Worm (Caenorhabditis elegans) whole organism, L4/young adult: ENCODE results near the gene rpb-11.
"Not testable (repeated sequence)": the region's sequence is repeated elsewhere in the genome, so short reads cannot be mapped to it uniquely, and the experiment has no call there.

Experiments used
- W03F9.2 ChIP-seq: fragments of 150-350 bp; optimal IDR thresholded peaks from 2 replicates; lab custom pipeline; 2014; ENCODE audit warnings: missing biosample characterization, missing genetic modification characterization
- dao-5 ChIP-seq: sonication (generic microtip); optimal IDR thresholded peaks from 2 replicates; lab custom pipeline; 2016; ENCODE audit warnings: missing genotype, missing genetic modification characterization, moderate library complexity, missing compliant biosample characterization
- him-1 ChIP-seq: sonication (generic microtip); optimal IDR thresholded peaks from 2 replicates; lab custom pipeline; 2016; ENCODE audit warnings: missing genotype, missing genetic modification reagents, missing genetic modification characterization, missing compliant biosample characterization

The rpb-11 gene

DNA sequence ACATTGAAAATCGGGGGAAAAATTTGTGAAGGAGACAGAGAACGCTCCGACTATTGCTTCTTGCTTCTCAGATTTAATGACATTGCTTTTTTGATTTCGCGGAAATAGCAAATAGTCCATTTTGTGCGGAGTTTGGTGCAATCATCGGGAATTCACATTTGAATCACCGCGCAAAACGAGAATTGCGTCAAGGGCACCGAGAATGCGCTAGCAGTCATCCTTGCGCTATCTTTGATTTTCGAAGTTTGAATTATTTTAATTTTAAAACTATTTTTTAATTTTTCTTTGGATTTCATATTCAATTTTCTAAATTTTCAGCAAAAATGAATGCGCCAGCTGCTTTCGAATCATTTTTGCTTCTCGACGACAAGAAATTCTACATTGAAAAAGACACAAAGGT, at the start of gene rpb-11:
rpb-11 (plus strand) TSS at position 319 of the 400 bp plus-strand sequence.
- peak; percentile 93 for TF ChIP-seq W03F9.2 (tag; lab: Kevin White, UChicago)
- TF ChIP-seq dao-5 (tag; lab: Kevin White, UChicago) = no peak
- peak; percentile 39 for TF ChIP-seq him-1 (tag; lab: Kevin White, UChicago)

DNA sequence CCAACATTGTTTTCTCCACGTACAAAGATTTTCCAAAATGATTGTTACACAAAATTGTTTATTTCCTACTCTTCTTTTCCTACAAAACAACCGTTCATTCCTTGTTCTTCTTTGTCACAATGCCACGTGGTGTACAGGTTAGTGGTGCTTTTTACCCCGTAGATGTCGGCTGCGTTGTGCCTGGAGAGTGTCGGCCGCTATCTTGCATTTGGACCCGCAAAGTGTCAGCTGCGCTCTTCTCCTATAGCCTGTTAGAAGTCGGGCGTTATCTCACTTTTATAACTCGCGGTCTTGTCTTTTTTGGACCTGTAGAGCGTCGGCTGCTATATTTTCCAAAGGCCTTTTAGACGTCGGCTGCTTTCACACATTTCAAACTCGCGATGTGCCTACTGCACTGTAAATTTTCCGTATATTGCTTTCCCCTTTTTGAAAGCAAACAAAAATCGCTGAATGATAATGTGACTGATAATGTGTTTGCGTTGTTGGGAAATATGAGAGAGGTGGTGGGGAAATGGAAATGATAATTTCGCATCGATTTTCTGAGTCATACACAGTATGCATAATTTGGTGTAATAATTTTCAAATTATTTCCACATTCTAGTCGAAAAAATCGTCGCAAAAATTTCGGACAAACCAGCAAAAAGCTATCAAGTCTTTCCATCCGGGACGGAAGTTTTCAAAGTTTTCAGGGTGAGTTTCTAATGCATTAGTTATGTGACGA, 49.1 kb upstream of the rpb-11 start, which contains the start of gene F01D5.8:
F01D5.8 (plus strand) TSS at position 51 of the 721 bp plus-strand sequence.
- TF ChIP-seq him-1 (tag; lab: Kevin White, UChicago) (no peak), W03F9.2 (tag; lab: Kevin White, UChicago) (no peak), dao-5 (tag; lab: Kevin White, UChicago) (no peak)

DNA sequence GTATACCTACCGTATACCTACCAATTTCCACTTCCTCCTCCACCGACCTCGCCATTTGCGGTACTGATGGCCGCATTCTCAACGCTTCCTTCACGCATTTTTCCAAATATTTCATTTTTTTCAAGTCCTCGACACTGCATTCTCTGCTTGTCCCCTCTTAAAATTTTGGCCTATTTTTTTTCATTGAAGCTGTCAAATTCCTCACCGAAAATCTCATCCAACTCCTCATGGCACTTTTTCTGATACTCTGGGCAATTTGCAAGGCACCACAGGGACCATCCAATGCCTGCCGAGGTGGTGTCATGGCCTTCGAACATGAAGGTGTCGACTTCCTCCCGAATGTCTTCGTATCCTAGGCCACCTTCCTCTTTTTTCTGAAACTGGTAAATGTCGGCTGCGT, 45.2 kb upstream of the rpb-11 start:
- TF ChIP-seq W03F9.2 (tag; lab: Kevin White, UChicago) (no peak), dao-5 (tag; lab: Kevin White, UChicago) (no peak), him-1 (tag; lab: Kevin White, UChicago) (no peak)

DNA sequence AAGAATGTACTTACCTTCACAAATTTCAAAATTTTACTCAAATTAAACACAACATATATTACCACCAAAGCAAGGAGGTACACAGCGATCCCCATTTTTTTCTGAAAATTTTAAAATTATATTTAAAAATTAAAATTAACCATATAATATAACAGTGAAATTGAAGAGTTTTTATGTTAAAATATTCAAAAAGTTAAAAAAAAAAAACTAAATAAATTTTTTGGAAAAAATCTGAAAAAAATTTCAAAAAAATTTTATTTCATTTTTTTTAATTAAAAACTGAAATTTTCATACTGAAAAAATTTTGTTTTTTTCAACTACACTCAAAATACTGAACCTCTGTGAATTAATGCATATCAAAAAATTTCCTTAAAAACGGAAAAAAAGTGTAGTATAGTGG, 43.0 kb upstream of the rpb-11 start, which contains the start of gene cyp-37A1:
cyp-37A1 (minus strand) TSS at position 101 of the 400 bp plus-strand sequence.
- no peak for TF ChIP-seq dao-5 (tag; lab: Kevin White, UChicago)
- no peak for TF ChIP-seq him-1 (tag; lab: Kevin White, UChicago)
- TF ChIP-seq W03F9.2 (tag; lab: Kevin White, UChicago) = no peak

DNA sequence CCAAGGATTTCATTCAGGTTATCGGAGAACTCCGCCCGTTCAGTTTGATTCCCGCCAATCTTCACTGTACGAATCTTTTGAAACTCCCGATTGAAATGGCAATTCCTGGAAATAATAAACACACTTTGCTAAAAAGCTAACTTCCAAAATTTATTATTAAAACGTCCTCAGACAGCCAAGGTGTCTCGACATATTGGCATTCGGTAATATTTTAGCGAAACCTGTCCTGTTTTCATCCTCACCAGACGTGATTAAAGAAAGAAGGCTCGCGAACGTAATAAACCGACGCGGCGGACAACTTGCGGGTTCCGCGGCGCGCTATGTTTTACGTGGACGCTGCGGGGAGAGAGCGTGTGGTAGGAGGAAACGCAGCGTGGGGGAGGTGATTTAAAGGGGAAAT, 41.7 kb upstream of the rpb-11 start:
- TF ChIP-seq him-1 (tag; lab: Kevin White, UChicago) (no peak), dao-5 (tag; lab: Kevin White, UChicago) (peak; percentile 45), W03F9.2 (tag; lab: Kevin White, UChicago) (peak; percentile 61)

DNA sequence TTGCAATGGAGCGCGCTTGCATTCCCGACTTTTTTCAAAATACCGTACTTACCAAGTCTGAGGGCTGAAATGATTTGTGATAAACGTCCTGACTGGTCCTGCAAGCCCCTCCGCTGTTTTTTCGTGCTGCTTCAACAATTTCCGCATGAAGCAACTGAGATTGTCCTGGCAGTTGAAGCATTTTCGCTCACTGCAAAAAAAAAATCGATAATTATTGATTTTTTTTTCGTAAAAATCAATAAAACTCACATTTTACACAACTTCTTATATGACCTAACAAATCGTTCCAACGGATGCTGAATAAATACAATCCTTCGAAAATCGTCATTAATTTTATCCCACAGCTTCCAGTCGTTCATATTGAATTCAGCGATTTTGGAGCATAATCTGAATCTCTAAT, 41.0 kb upstream of the rpb-11 start:
- no peak for TF ChIP-seq him-1 (tag; lab: Kevin White, UChicago)
- no peak for TF ChIP-seq W03F9.2 (tag; lab: Kevin White, UChicago)
- TF ChIP-seq dao-5 (tag; lab: Kevin White, UChicago) = no peak

DNA sequence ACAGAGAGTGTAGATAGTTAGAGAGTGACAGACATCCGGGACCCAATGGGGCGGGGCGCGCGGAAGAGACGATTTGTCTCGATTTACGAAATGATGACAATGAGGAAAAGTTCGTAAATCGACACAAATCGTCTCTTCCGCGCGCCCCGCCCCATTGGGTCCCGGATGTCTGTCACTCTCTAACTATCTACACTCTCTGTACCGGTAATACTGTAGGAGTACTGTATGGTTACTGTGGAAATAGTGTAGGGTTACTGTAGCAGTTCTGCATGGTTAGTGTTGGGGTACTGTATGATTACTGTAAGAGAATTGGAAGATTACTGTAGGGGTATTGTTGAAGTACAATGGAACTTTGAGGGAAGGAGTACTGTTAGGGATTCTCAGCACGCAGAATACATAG, 38.7 kb upstream of the rpb-11 start, which contains the start of gene F01D5.10:
F01D5.10 (minus strand) TSS at position 101 of the 400 bp plus-strand sequence.
- TF ChIP-seq him-1, dao-5, W03F9.2 (tag; lab: Kevin White, UChicago): not testable (repeated sequence)

DNA sequence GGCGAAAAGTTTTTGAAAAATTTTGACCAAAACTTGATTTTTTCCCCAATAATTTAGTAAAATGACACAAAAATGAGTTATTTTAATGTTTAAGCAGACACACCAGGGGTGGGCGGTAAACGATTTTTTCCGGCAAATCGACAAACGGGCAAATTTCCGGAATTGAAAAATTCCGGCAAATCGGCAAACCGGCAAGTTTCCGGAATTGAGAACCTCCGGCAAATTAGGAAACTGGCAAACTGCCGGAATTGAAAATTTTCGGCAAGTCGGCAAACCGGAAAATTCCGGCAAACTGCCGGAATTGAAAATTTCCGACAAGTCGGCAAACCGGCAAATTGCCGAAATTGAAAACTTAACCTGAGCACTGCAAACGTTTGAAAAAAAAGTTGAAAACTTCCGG, 27.2 kb upstream of the rpb-11 start:
- TF ChIP-seq him-1 (tag; lab: Kevin White, UChicago) (peak; percentile 75), W03F9.2 (tag; lab: Kevin White, UChicago) (no peak)

DNA sequence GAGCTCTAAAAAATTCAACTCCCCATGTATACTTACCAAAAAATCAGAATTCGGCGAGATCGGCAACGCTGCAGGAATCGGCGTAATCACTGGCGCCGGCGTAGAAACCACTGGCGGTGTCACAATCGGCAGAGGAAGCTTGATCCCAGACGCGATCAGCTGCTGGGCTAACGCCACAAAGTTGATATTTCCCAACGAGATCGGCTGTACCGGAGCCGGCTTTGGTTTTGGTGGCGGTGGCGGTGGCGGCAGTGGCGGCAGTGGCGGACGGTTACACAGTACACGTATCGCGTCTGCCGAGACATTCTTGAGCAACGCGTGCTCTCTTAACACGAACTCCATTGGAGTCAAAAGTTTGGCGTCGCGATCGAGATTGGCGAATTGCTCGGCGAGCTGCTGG, 25.3 kb upstream of the rpb-11 start:
- TF ChIP-seq W03F9.2 (tag; lab: Kevin White, UChicago) (no peak), dao-5 (tag; lab: Kevin White, UChicago) (no peak), him-1 (tag; lab: Kevin White, UChicago) (no peak)

DNA sequence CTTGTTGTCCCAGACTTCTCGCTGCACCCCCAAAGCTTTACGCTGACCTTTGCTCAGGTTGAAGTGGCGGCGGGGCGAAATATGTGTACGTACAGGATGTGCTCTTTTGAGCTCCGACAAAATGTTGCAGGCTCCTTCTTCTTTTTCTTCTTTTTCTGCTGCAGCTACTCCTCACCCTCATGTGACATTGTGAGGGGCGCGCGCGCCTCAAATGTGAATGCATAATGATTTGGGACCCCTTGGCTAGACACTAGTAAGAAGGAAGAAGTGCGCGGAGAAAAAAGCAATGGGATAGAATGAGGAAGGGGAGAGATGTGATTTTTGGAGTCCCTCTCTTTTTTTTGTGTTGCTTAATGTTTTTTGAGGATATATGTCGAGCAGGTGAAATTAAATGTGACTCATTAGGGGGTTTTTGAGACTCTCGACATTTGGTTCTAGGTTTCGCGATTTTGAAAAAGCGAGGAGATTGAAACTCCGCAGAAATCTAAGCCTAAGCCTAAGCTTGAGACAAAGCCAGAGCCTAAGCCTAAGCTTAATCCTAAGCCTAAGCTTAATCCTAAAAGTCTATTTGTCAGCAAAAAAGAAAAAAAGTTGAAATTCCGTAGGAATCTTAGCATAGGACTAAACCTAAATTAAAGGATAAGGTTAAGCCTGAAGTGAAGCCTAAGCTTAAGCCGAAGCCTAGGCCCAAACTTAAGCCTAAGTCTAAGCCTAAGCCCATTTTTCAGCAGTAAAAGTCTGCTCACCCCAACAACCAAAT, 23.0 kb upstream of the rpb-11 start:
- peak; percentile 55 for TF ChIP-seq him-1 (tag; lab: Kevin White, UChicago)
- no peak for TF ChIP-seq W03F9.2 (tag; lab: Kevin White, UChicago)
- no peak for TF ChIP-seq dao-5 (tag; lab: Kevin White, UChicago)

DNA sequence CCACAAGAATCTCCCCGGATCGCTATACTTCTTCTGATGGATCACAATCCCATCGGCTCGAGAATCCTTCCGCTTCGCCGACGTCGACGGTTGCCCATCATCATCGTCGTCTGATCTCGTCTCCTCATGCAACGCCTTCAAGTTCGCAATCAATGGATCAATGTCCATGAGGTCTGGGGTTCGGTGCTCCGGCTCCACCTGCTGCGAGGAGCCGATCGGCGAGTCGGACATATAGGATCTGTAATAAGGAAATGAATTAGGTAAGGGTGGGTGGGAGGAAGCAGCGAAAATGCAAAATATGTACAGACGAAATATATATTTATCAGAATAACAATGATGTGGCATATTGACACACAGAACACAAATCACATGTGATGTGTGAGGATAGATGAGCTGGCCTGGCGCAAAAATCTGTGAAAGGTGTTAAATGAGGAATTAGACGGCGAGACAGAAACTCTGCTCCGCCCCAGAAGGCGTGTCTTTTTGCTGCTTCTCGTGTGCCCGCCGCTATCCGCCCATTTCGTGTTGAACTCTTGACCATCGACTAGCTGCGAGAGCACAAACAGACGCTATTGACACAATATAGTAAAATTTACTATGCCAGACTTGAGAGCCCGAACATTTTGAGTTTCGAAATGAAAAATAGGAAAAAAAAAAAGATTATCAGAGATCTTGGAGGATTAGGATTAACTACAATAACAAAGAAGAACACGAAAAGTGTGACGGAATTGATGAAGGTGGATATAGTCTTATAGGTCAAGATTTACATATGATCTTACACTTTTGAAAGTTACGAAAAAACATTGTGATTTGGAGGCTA, 22.2 kb upstream of the rpb-11 start:
- no peak for TF ChIP-seq W03F9.2 (tag; lab: Kevin White, UChicago)
- no peak for TF ChIP-seq him-1 (tag; lab: Kevin White, UChicago)
- TF ChIP-seq dao-5 (tag; lab: Kevin White, UChicago) = no peak

DNA sequence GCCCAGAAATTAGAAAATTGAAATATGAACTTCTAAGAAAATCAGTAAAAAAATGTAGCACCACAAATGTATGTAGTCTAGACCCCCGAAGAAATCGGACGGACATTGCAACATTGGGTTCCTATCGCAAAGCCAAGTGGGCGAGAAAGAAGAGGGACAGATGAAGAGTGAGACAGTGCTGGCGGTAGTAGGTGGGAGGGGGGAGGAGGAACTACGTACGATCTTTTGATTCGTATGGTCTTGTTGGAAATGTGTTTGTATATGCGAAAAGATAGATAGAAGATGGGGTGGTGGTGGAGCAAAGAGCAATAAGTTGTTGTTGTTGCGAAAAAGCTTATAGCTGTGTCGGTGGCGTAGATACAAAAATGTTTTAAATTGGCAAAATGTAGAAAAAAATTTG, 21.6 kb upstream of the rpb-11 start:
- TF ChIP-seq W03F9.2 (tag; lab: Kevin White, UChicago) = no peak
- TF ChIP-seq dao-5 (tag; lab: Kevin White, UChicago) = no peak
- no peak for TF ChIP-seq him-1 (tag; lab: Kevin White, UChicago)
